Worm (Caenorhabditis elegans) whole organism, L4/young adult: ENCODE measurements around the gene B0546.4.

Experiments
- W03F9.2 ChIP-seq: fragments of 150-350 bp; optimal IDR thresholded peaks from 2 replicates; lab custom pipeline; 2014; ENCODE audit warnings: missing biosample characterization, missing genetic modification characterization
- dao-5 ChIP-seq: sonication (generic microtip); optimal IDR thresholded peaks from 2 replicates; lab custom pipeline; 2016; ENCODE audit warnings: missing genotype, missing genetic modification characterization, moderate library complexity, missing compliant biosample characterization
- him-1 ChIP-seq: sonication (generic microtip); optimal IDR thresholded peaks from 2 replicates; lab custom pipeline; 2016; ENCODE audit warnings: missing genotype, missing genetic modification reagents, missing genetic modification characterization, missing compliant biosample characterization

The B0546.4 gene

DNA sequence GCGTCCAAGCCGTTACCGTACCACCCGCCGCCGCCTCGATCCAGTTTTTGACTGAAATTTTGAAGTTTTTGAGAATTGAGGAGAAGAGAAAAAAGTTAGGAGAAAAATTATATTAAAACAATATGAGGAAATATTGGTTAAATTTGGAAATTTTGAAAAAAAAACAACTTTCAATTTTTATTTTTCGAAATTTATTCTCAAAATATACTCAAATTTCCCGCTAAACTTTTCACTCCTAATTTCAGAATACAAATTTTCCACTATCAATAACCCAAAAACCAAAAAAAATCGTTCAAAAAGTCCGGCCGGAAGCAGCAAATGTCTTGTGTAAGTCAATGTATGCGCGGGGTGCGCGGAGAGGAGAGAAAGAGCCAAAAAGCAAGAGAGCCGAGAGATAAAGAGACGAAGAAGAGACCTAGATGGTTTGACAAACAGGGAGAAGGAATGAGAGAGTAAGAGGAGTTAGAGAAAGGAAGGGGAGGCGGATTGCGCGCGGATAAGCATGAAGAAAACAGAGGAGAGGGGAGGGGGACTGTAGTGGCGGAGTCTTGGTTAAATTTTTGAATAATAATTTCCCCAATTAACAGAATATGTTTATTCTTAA, 33.9 kb downstream of the B0546.4 start, which contains the start of gene elks-1:
Gene elks-1 (minus strand): TSS at position 51 of the 604 bp plus-strand sequence.
- TF ChIP-seq him-1 (tag; lab: Kevin White, UChicago) (no peak), dao-5 (no peak)

DNA sequence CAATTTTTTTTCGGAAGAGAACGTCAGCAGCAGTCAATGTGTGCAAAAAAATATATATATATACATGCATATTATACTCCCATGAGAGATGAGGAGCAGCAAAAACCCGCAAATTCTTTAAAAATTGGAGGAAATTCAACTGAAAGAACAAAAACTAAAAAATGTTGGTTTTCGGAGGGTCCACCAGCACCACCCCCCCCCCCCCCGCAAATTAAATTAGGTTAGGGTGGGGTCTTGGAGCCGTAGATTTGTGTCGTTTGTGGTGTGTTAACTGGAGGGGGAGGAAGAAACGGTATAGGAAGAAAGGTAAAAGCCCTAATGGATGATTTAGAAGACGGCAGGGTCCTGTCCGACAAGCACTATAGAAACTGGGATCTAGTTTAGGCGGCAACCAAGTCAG, 35.6 kb downstream of the B0546.4 start:
- TF ChIP-seq W03F9.2 (no peak), him-1 (tag; lab: Kevin White, UChicago) (no peak), dao-5 (no peak)

DNA sequence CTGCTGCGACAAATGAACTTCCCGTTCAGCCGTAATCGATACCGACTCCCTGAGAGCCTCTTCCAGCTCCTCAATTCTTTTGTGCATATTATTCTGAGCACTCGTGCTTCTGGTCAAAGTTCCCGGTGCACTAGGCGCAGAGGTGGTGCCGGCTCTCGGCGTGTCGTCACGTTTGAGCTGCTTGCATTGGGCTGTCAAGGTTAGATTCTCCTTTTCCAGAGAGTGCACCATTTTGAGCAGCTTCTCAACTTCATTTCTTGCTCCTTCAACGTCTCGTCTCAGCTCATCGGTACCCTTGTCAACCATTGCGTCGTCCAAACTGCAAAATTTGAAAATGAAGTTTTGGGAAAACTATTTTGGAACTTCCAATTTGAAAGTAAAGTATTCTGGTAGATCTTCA, 38.5 kb downstream of the B0546.4 start:
- TF ChIP-seq dao-5 (no peak), him-1 (tag; lab: Kevin White, UChicago) (no peak), W03F9.2 (no peak)

DNA sequence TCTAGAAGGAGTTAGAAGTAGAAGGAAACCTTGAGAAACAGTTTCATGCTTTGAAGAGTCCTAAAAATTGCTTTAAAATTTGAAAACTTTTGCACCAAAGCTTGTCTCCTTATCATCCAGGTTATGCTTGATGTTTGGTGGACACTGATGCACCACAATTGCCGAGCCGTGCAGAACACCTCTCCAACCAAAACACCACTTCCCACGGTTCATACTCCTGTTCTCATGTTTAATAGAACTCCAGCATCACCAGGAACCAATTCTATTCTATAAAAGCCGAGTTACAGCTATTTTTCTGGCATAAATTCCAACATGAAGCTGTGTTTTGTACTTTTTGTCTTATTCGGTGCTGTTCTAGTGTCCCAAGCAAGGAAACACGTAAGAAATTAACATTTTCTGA, 42.8 kb downstream of the B0546.4 start, which contains the start of gene F42A6.2:
Gene F42A6.2 (plus strand): TSS at position 301 of the 400 bp plus-strand sequence.
- TF ChIP-seq W03F9.2 (no peak), him-1 (tag; lab: Kevin White, UChicago) (no peak), dao-5 (no peak)

DNA sequence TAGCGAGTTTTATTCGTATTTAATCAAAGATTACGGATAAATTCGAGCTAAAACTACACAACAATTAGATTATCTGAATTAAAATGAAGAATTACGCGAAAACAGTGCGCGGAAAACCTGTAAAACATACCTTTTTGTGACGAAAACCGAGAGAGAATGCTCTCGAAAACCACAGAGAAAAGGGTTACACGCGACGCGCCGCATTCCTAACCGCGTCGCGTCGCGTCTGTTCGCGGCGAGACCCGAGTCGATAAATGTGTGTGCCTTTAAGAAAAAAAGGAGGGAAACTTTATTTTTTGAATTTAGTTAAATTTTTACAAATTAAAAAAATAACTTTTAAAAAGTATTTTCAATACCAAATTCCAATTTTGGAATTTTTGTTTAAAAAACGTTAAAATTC, 45.3 kb downstream of the B0546.4 start, which contains the start of gene hrpa-1:
Gene hrpa-1 (minus strand): TSS at position 192 of the 400 bp plus-strand sequence.
- TF ChIP-seq him-1 (tag; lab: Kevin White, UChicago): peak; percentile 47
- TF ChIP-seq W03F9.2: peak; percentile 78
- no peak for TF ChIP-seq dao-5

DNA sequence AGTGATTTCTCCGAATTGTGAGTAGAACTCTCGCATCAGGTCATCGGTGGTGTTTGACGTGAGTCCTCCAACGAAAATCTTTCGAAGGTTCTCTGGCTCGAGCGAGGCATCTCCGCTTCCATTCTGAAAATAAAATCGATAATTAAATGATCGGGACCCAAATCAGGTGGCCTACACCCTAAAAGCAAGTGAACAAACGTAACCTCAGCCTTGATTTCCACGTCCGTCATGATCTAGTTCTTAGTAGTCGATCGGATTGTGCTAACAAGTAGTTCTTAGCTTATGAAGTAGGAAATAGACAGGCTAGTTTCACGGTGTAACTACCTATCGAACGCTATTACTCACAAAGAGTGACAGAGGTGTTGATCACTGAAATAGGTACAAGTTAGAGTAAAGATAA, 45.8 kb downstream of the B0546.4 start:
- no peak for TF ChIP-seq him-1 (tag; lab: Kevin White, UChicago)
- TF ChIP-seq W03F9.2: no peak
- no peak for TF ChIP-seq dao-5

DNA sequence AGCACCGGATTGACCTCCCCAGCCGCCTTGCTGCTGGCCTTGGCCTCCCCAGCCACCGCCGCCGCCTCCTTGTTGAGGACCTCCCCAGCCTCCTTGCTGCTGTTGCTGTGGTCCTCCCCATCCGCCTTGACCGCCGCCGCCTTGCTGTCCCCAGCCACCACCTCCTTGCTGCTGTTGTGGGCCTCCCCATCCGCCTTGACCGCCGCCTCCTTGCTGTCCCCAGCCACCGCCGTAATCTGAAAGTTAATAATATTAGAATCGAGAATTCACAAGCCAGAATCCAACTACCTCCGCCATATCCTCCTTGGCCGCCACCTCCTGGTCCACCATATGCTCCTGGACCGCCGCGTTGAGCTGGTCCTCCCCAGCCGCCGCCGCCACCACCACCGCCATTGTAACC, 46.7 kb downstream of the B0546.4 start:
- TF ChIP-seq W03F9.2 (no peak), him-1 (tag; lab: Kevin White, UChicago) (no peak), dao-5 (no peak)

DNA sequence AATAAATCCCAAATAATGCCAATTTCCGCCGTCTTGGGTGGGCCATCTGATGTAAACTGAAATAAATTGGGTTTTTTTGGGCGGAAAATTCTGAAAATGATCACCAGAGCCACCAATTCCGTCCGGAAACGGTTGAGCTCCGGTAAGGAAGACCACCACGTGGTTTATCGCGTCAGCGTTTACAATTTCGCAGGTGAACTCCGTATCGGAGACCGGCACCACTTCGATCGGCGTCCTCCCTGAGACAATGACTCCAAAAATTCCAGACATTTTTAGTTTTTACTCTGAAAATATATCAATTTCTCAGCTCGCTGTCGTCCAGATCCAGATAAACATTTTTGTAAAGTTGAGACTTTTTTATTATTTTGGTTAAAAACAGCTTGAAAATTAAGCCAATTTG, 47.4 kb downstream of the B0546.4 start, which contains the start of gene F42A6.6:
Gene F42A6.6 (minus strand): TSS at position 289 of the 400 bp plus-strand sequence.
- no peak for TF ChIP-seq him-1 (tag; lab: Kevin White, UChicago)
- peak; percentile 20 for TF ChIP-seq W03F9.2
- no peak for TF ChIP-seq dao-5
